Fruit fly (Drosophila melanogaster) whole organism, embryonic: ENCODE data around the gene CG12289.
A peak's percentile ranks its signal among the peaks of the same experiment; 100 is the strongest.

Experiments
- CG1024 ChIP-seq: fragments of 200-800 bp; sonication (Bioruptor generic); IDR thresholded peaks from 2 replicates; pipeline ENCODE4 v1.3.6; 2022; ENCODE audit warnings: missing biosample characterization, missing genetic modification characterization
- CG12236 ChIP-seq: fragments of 200-800 bp; sonication (Bioruptor generic); optimal IDR thresholded peaks from 2 replicates; lab custom pipeline; 2016; ENCODE audit warnings: missing biosample characterization, missing genetic modification characterization
- CG13123 ChIP-seq: fragments of 200-800 bp; sonication (Bioruptor generic); optimal IDR thresholded peaks from 2 replicates; lab custom pipeline; 2016; ENCODE audit warnings: missing biosample characterization, missing genetic modification characterization
- CG16813 ChIP-seq: fragments of 200-800 bp; sonication (Bioruptor generic); IDR thresholded peaks from 3 replicates; pipeline ENCODE4 v1.3.6; 2022; ENCODE audit warnings: missing biosample characterization, missing genetic modification characterization; ENCODE audit not compliant: partially characterized antibody
- CG17829 ChIP-seq: fragments of 200-800 bp; optimal IDR thresholded peaks from 2 replicates; lab custom pipeline; 2019; ENCODE audit warnings: missing biosample characterization, mild to moderate bottlenecking, missing genetic modification characterization, moderate library complexity
- CG18262 ChIP-seq: fragments of 200-800 bp; optimal IDR thresholded peaks from 3 replicates; lab custom pipeline; 2019; ENCODE audit warnings: missing biosample characterization, mild to moderate bottlenecking, missing genetic modification characterization, moderate library complexity
- CG34376 ChIP-seq: fragments of 200-800 bp; sonication (Bioruptor generic); optimal IDR thresholded peaks from 2 replicates; lab custom pipeline; 2018; ENCODE audit warnings: missing biosample characterization, mild to moderate bottlenecking, missing genetic modification characterization
- CG3995 ChIP-seq: fragments of 200-800 bp; sonication (Bioruptor generic); optimal IDR thresholded peaks from 3 replicates; lab custom pipeline; 2016; ENCODE audit warnings: missing biosample characterization, missing genetic modification characterization
- CG4282 ChIP-seq: fragments of 200-800 bp; sonication (Bioruptor generic); optimal IDR thresholded peaks from 2 replicates; lab custom pipeline; 2016; ENCODE audit warnings: missing biosample characterization, missing genetic modification characterization
- CG4328 ChIP-seq: fragments of 200-800 bp; sonication (Bioruptor generic); optimal IDR thresholded peaks from 3 replicates; lab custom pipeline; 2017; ENCODE audit warnings: missing biosample characterization, missing genetic modification reagents, missing genetic modification characterization
- CG6813 ChIP-seq: fragments of 200-800 bp; sonication (Bioruptor generic); optimal IDR thresholded peaks from 2 replicates; lab custom pipeline; 2017; ENCODE audit warnings: missing biosample characterization, missing genetic modification characterization, mild to moderate bottlenecking, moderate library complexity, missing genetic modification reagents
- CG7556 ChIP-seq: fragments of 200-800 bp; sonication (Bioruptor generic); optimal IDR thresholded peaks from 2 replicates; lab custom pipeline; 2017; ENCODE audit warnings: missing biosample characterization, mild to moderate bottlenecking, missing genetic modification characterization
- D19B ChIP-seq: fragments of 200-800 bp; sonication (Bioruptor generic); optimal IDR thresholded peaks from 2 replicates; lab custom pipeline; 2017; ENCODE audit warnings: missing biosample characterization, mild to moderate bottlenecking, missing genetic modification characterization
- Dek ChIP-seq: fragments of 200-800 bp; sonication (Bioruptor generic); optimal IDR thresholded peaks from 3 replicates; lab custom pipeline; 2019; ENCODE audit warnings: missing biosample characterization, mild to moderate bottlenecking, missing genetic modification characterization, moderate library complexity
- Dip2 ChIP-seq: fragments of 200-800 bp; sonication (Bioruptor generic); IDR thresholded peaks from 2 replicates; pipeline ENCODE4 v1.3.6; 2022; ENCODE audit warnings: missing biosample characterization, missing genetic modification characterization
- Hand ChIP-seq: fragments of 200-800 bp; sonication (Bioruptor generic); optimal IDR thresholded peaks from 2 replicates; lab custom pipeline; 2017; ENCODE audit warnings: mild to moderate bottlenecking, missing biosample characterization, missing genetic modification reagents, missing genetic modification characterization
- Hr78 ChIP-seq, 2 experiments: fragments of 200-800 bp in 1 of 2; fragments of >200 bp in 1 of 2; sonication (Bioruptor generic) in 1 of 2; optimal IDR thresholded peaks; 2 replicates each; lab custom pipeline; 2017 to 2019; ENCODE audit warnings: missing biosample characterization in 2 of 2, missing genetic modification characterization in 2 of 2, mild to moderate bottlenecking in 1 of 2, moderate library complexity in 1 of 2
- Lim3 ChIP-seq: fragments of 200-800 bp; sonication (Bioruptor generic); IDR thresholded peaks from 2 replicates; pipeline ENCODE4 v1.3.6; 2022; ENCODE audit warnings: missing biosample characterization, missing genetic modification characterization
- Med ChIP-seq: fragments of 200-800 bp; sonication (Bioruptor generic); peaks from one replicate; lab custom pipeline; 2016; ENCODE audit warnings: missing biosample characterization, missing genetic modification characterization, mild to moderate bottlenecking, inconsistent platforms, moderate library complexity
- Oli ChIP-seq: fragments of 200-800 bp; sonication (Bioruptor generic); optimal IDR thresholded peaks from 2 replicates; lab custom pipeline; 2018; ENCODE audit warnings: missing biosample characterization, mild to moderate bottlenecking, missing genetic modification characterization, moderate library complexity
- Poxn ChIP-seq: fragments of 200-800 bp; sonication (Bioruptor generic); IDR thresholded peaks from 2 replicates; pipeline ENCODE4 v1.3.6; 2022; ENCODE audit warnings: missing biosample characterization, missing genetic modification characterization
- Ravus ChIP-seq: fragments of 200-800 bp; sonication (Bioruptor generic); IDR thresholded peaks from 2 replicates; pipeline ENCODE4 v1.3.6; 2022; ENCODE audit warnings: missing biosample characterization, missing genetic modification characterization
- Vsx1 ChIP-seq: fragments of 200-800 bp; sonication (Bioruptor generic); optimal IDR thresholded peaks from 2 replicates; lab custom pipeline; 2017; ENCODE audit warnings: missing biosample characterization, mild to moderate bottlenecking, missing genetic modification characterization, missing genetic modification reagents
- amos ChIP-seq: fragments of 200-800 bp; sonication (Bioruptor generic); IDR thresholded peaks from 2 replicates; pipeline ENCODE4 v1.3.6; 2022; ENCODE audit warnings: missing biosample characterization, missing genetic modification characterization; ENCODE audit not compliant: partially characterized antibody
- bbx ChIP-seq: fragments of 200-800 bp; sonication (Bioruptor generic); IDR thresholded peaks from 2 replicates; pipeline ENCODE4 v1.3.6; 2022; ENCODE audit warnings: missing biosample characterization, missing genetic modification characterization; ENCODE audit not compliant: partially characterized antibody
- bowl ChIP-seq: fragments of 200-800 bp; sonication (Bioruptor generic); IDR thresholded peaks from 2 replicates; pipeline ENCODE4 v1.3.6; 2022; ENCODE audit warnings: missing biosample characterization, missing genetic modification characterization
- chif ChIP-seq, 2 experiments: fragments of 200-800 bp; sonication (Bioruptor generic); optimal IDR thresholded peaks; 3 replicates each; lab custom pipeline; 2016; ENCODE audit warnings: missing biosample characterization in 2 of 2, missing genetic modification characterization in 2 of 2
- chinmo ChIP-seq: fragments of 200-800 bp; sonication (Bioruptor generic); IDR thresholded peaks from 4 replicates; pipeline ENCODE4 v1.3.6; 2022; ENCODE audit warnings: missing biosample characterization, missing genetic modification characterization; ENCODE audit not compliant: partially characterized antibody
- dimm ChIP-seq: fragments of 200-800 bp; sonication (Bioruptor generic); IDR thresholded peaks from 2 replicates; pipeline ENCODE4 v1.3.6; 2022; ENCODE audit warnings: missing biosample characterization, missing genetic modification characterization
- gem ChIP-seq: fragments of 200-800 bp; sonication (Bioruptor generic); optimal IDR thresholded peaks from 2 replicates; lab custom pipeline; 2019; ENCODE audit warnings: missing biosample characterization, mild to moderate bottlenecking, missing genetic modification characterization, moderate library complexity
- grn ChIP-seq: fragments of 200-800 bp; sonication (Bioruptor generic); optimal IDR thresholded peaks from 3 replicates; lab custom pipeline; 2017; ENCODE audit warnings: missing biosample characterization, missing genetic modification characterization
- gsb ChIP-seq: fragments of 200-800 bp; sonication (Bioruptor generic); IDR thresholded peaks from 2 replicates; pipeline ENCODE4 v1.3.6; 2022; ENCODE audit warnings: missing biosample characterization, missing genetic modification characterization
- knrl ChIP-seq: fragments of 200-800 bp; sonication (Bioruptor generic); IDR thresholded peaks from 3 replicates; pipeline ENCODE4 v1.3.6; 2022; ENCODE audit warnings: missing biosample characterization, missing genetic modification characterization; ENCODE audit not compliant: partially characterized antibody
- ranshi ChIP-seq: fragments of 200-800 bp; sonication (Bioruptor generic); IDR thresholded peaks from 2 replicates; pipeline ENCODE4 v1.3.6; 2022; ENCODE audit warnings: missing biosample characterization, missing genetic modification characterization
- sens-2 ChIP-seq: fragments of 200-800 bp; sonication (Bioruptor generic); IDR thresholded peaks from 2 replicates; pipeline ENCODE4 v1.3.6; 2022; ENCODE audit warnings: missing biosample characterization, missing genetic modification characterization
- sisA ChIP-seq: fragments of 200-800 bp; sonication (Bioruptor generic); IDR thresholded peaks from 2 replicates; pipeline ENCODE4 v1.3.6; 2022; ENCODE audit warnings: missing biosample characterization, missing genetic modification characterization
- sna ChIP-seq: fragments of 200-800 bp; sonication (Bioruptor generic); IDR thresholded peaks from 2 replicates; pipeline ENCODE4 v1.3.6; 2022; ENCODE audit warnings: missing biosample characterization, missing genetic modification characterization; ENCODE audit not compliant: partially characterized antibody
- tin ChIP-seq: fragments of 200-800 bp; sonication (Bioruptor generic); optimal IDR thresholded peaks from 3 replicates; lab custom pipeline; 2016; ENCODE audit warnings: missing biosample characterization, missing genetic modification characterization
- toy ChIP-seq: fragments of 200-800 bp; sonication (Bioruptor generic); IDR thresholded peaks from 2 replicates; pipeline ENCODE4 v1.3.6; 2022; ENCODE audit warnings: missing biosample characterization, missing genetic modification characterization
- trh ChIP-seq: fragments of 200-800 bp; sonication (Bioruptor generic); optimal IDR thresholded peaks from 2 replicates; lab custom pipeline; 2016; ENCODE audit warnings: missing biosample characterization, missing genetic modification characterization
- unpg ChIP-seq: fragments of 200-800 bp; sonication (Bioruptor generic); optimal IDR thresholded peaks from 3 replicates; lab custom pipeline; 2018; ENCODE audit warnings: missing biosample characterization, mild to moderate bottlenecking, missing genetic modification characterization, moderate library complexity
- vnd ChIP-seq: fragments of 200-800 bp; sonication (Bioruptor generic); IDR thresholded peaks from 3 replicates; pipeline ENCODE4 v1.3.6; 2022; ENCODE audit warnings: missing biosample characterization, missing genetic modification characterization; ENCODE audit not compliant: partially characterized antibody
- vvl ChIP-seq: fragments of 200-800 bp; sonication (Bioruptor generic); IDR thresholded peaks from 2 replicates; pipeline ENCODE4 v1.3.6; 2022; ENCODE audit warnings: missing biosample characterization, missing genetic modification characterization
- zen2 ChIP-seq: fragments of 200-800 bp; sonication (Bioruptor generic); IDR thresholded peaks from 3 replicates; pipeline ENCODE4 v1.3.6; 2022; ENCODE audit warnings: missing biosample characterization, missing genetic modification characterization; ENCODE audit not compliant: partially characterized antibody

CG12289 gene

dm6 chr3L:11415382-11415781 lies 42.9 kb downstream of the CG12289 start (continued):
- TF ChIP-seq bbx (no peak), Hr78 (GFP tag; optimal IDR thresholded peaks at IDR 0.05; lab: Kevin White, UChicago) (peak in 1 of 2 experiments; percentile 19), CG1024 (GFP tag; lab: Robert Waterston, UW) (peak; percentile 51; the same call in 1 of the 2 replicates), dimm (GFP tag; lab: Robert Waterston, UW) (peak; percentile 46; the same call in 1 of the 2 replicates), chinmo (no peak), ranshi (peak; percentile 58), unpg (GFP tag; lab: Kevin White, UChicago) (peak; percentile 83), bowl (GFP tag; lab: Robert Waterston, UW) (no peak), Dek (no peak), CG16813 (GFP tag; lab: Robert Waterston, UW) (no peak), CG18262 (tag; lab: Kevin White, UChicago) (peak; percentile 90), CG13123 (peak; percentile 13), CG34376 (GFP tag; lab: Kevin White, UChicago) (no peak), CG6813 (GFP tag; lab: Kevin White, UChicago) (peak; percentile 19), knrl (GFP tag; lab: Robert Waterston, UW) (no peak), grn (no peak), Oli (tag; lab: Kevin White, UChicago) (peak; percentile 77), gsb (GFP tag; lab: Robert Waterston, UW) (no peak), Poxn (GFP tag; lab: Robert Waterston, UW) (no peak), sisA (peak; percentile 62; the same call in 1 of the 2 replicates), trh (GFP tag; lab: Kevin White, UChicago) (no peak), Hand (GFP tag; lab: Kevin White, UChicago) (no peak), sens-2 (peak; percentile 83), Ravus (GFP tag; lab: Robert Waterston, UW) (no peak), gem (peak; percentile 91), Med (GFP tag; lab: Kevin White, UChicago) (no peak), sna (no peak), tin (peak; percentile 77), amos (GFP tag; lab: Robert Waterston, UW) (no peak), vnd (GFP tag; lab: Robert Waterston, UW) (no peak), CG4328 (GFP tag; lab: Kevin White, UChicago) (no peak), CG4282 (GFP tag; lab: Kevin White, UChicago) (no peak), zen2 (no peak), CG12236 (GFP tag; lab: Kevin White, UChicago) (no peak), CG17829 (tag; lab: Kevin White, UChicago) (peak; percentile 86), chif (GFP tag; optimal IDR thresholded peaks at IDR 0.05; lab: Kevin White, UChicago) (peak; percentile 55 to 68), Vsx1 (GFP tag; lab: Kevin White, UChicago) (peak; percentile 61), D19B (GFP tag; lab: Kevin White, UChicago) (no peak), CG7556 (GFP tag; lab: Kevin White, UChicago) (peak; percentile 75), Dip2 (no peak), CG3995 (no peak), toy (no peak), Lim3 (GFP tag; lab: Robert Waterston, UW) (no peak), vvl (GFP tag; lab: Robert Waterston, UW) (peak; percentile 90)
